Worm (Caenorhabditis elegans) whole organism, young adult: ENCODE measurements around the gene chil-25.
"Not testable (repeated sequence)": the region's sequence is repeated elsewhere in the genome, so short reads cannot be mapped to it uniquely, and the experiment has no call there.

ENCODE experiments used
- B0035.1 ChIP-seq: sonication (generic microtip); optimal IDR thresholded peaks from 2 replicates; lab custom pipeline; 2016; ENCODE audit warnings: missing genetic modification characterization, mild to moderate bottlenecking, missing compliant biosample characterization, missing genotype, missing genetic modification reagents
- B0336.3 ChIP-seq: fragments of 200-800 bp; sonication (Bioruptor generic); IDR thresholded peaks from 2 replicates; pipeline ENCODE4 v1.3.6; 2022; ENCODE audit warnings: missing genetic modification characterization, missing compliant biosample characterization
- C06A6.2 ChIP-seq: fragments of 200-800 bp; sonication (Bioruptor generic); conservative IDR thresholded peaks from 2 replicates; pipeline ENCODE4 v1.3.6; 2022; ENCODE audit warnings: missing genetic modification characterization, missing compliant biosample characterization
- F10E7.11 ChIP-seq: sonication (generic microtip); optimal IDR thresholded peaks from 2 replicates; lab custom pipeline; 2017; ENCODE audit warnings: mild to moderate bottlenecking, missing genetic modification characterization, moderate library complexity, missing compliant biosample characterization
- F23B12.7 ChIP-seq: sonication (generic microtip); optimal IDR thresholded peaks from 2 replicates; lab custom pipeline; 2017; ENCODE audit warnings: missing genetic modification characterization, mild to moderate bottlenecking, missing compliant biosample characterization, antibody characterized with exemption, moderate library complexity; ENCODE audit not compliant: insufficient read depth
- F52B5.7 ChIP-seq: sonication (generic microtip); optimal IDR thresholded peaks from 2 replicates; lab custom pipeline; 2016; ENCODE audit warnings: mild to moderate bottlenecking, missing genetic modification characterization, missing compliant biosample characterization
- F55B11.4 ChIP-seq: sonication (generic microtip); optimal IDR thresholded peaks from 2 replicates; lab custom pipeline; 2016; ENCODE audit warnings: missing compliant biosample characterization, missing genetic modification characterization, borderline replicate concordance; ENCODE audit not compliant: insufficient read depth
- Y53F4B.3 ChIP-seq: fragments of 200-800 bp; sonication (Bioruptor generic); IDR thresholded peaks from 2 replicates; pipeline ENCODE4 v1.3.6; 2022; ENCODE audit warnings: missing genetic modification reagents, missing genetic modification characterization, missing compliant biosample characterization
- Y79H2A.3 ChIP-seq: fragments of 200-800 bp; sonication (Bioruptor generic); conservative IDR thresholded peaks from 2 replicates; pipeline ENCODE4 v1.3.6; 2022; ENCODE audit warnings: missing genetic modification reagents, missing genetic modification characterization, missing compliant biosample characterization
- Y95B8A.8 ChIP-seq: fragments of 200-800 bp; sonication (Bioruptor generic); IDR thresholded peaks from 2 replicates; pipeline ENCODE4 v1.3.6; 2022; ENCODE audit warnings: missing genetic modification reagents, missing genetic modification characterization, missing compliant biosample characterization
- ZK185.1 ChIP-seq: sonication (generic microtip); optimal IDR thresholded peaks from 2 replicates; lab custom pipeline; 2016; ENCODE audit warnings: mild to moderate bottlenecking, missing genetic modification characterization, missing compliant biosample characterization; ENCODE audit not compliant: poor library complexity, severe bottlenecking
- ceh-91 ChIP-seq: fragments of 200-800 bp; sonication (Bioruptor generic); IDR thresholded peaks from 2 replicates; pipeline ENCODE4 v1.3.6; 2022; ENCODE audit warnings: missing genetic modification reagents, missing genetic modification characterization, missing compliant biosample characterization
- chd-7 ChIP-seq: sonication (generic microtip); optimal IDR thresholded peaks from 2 replicates; lab custom pipeline; 2016; ENCODE audit warnings: mild to moderate bottlenecking, missing genetic modification characterization, moderate library complexity, missing compliant biosample characterization
- dox-1 ChIP-seq: fragments of 200-800 bp; sonication (Bioruptor generic); IDR thresholded peaks from 2 replicates; pipeline ENCODE4 v1.3.6; 2022; ENCODE audit warnings: missing genetic modification reagents, missing genetic modification characterization, missing compliant biosample characterization
- dpff-1 ChIP-seq: sonication (generic microtip); optimal IDR thresholded peaks from 2 replicates; lab custom pipeline; 2017; ENCODE audit warnings: mild to moderate bottlenecking, missing genetic modification characterization, missing compliant biosample characterization
- dpl-1 ChIP-seq: fragments of 150-350 bp; optimal IDR thresholded peaks from 2 replicates; lab custom pipeline; 2014; ENCODE audit warnings: missing biosample characterization, missing genetic modification reagents, missing genetic modification characterization
- hlh-12 ChIP-seq: sonication (generic microtip); optimal IDR thresholded peaks from 2 replicates; lab custom pipeline; 2016; ENCODE audit warnings: missing genetic modification characterization, missing compliant biosample characterization
- let-526 ChIP-seq: fragments of 200-800 bp; sonication (Bioruptor generic); IDR thresholded peaks from 2 replicates; pipeline ENCODE4 v1.3.6; 2022; ENCODE audit warnings: missing genetic modification reagents, missing genetic modification characterization, missing compliant biosample characterization
- lin-26 ChIP-seq: fragments of 200-800 bp; sonication (Bioruptor generic); IDR thresholded peaks from 2 replicates; pipeline ENCODE4 v1.3.6; 2022; ENCODE audit warnings: missing genetic modification reagents, missing genetic modification characterization, missing compliant biosample characterization
- lin-40 ChIP-seq: sonication (generic microtip); optimal IDR thresholded peaks from 2 replicates; lab custom pipeline; 2016; ENCODE audit warnings: missing genetic modification characterization, mild to moderate bottlenecking, missing compliant biosample characterization, missing genotype, missing genetic modification reagents
- lir-1 ChIP-seq: fragments of 200-800 bp; sonication (Bioruptor generic); conservative IDR thresholded peaks from 2 replicates; pipeline ENCODE4 v1.3.6; 2022; ENCODE audit warnings: missing genetic modification reagents, missing genetic modification characterization, missing compliant biosample characterization
- lsl-1 ChIP-seq: fragments of 200-800 bp; sonication (Bioruptor generic); optimal IDR thresholded peaks from 2 replicates; lab custom pipeline; 2018; ENCODE audit warnings: mild to moderate bottlenecking, missing genetic modification characterization, moderate library complexity, missing compliant biosample characterization
- lsy-27 ChIP-seq: sonication (generic microtip); optimal IDR thresholded peaks from 2 replicates; lab custom pipeline; 2017; ENCODE audit warnings: missing genetic modification characterization, mild to moderate bottlenecking, missing compliant biosample characterization, antibody characterized with exemption, missing genotype, borderline replicate concordance; ENCODE audit not compliant: insufficient read depth
- madf-6 ChIP-seq: fragments of 200-800 bp; sonication (Bioruptor generic); IDR thresholded peaks from 2 replicates; pipeline ENCODE4 v1.3.6; 2022; ENCODE audit warnings: missing genetic modification reagents, missing genetic modification characterization, missing compliant biosample characterization
- mel-28 ChIP-seq: sonication (generic microtip); optimal IDR thresholded peaks from 2 replicates; lab custom pipeline; 2016; ENCODE audit warnings: borderline replicate concordance, mild to moderate bottlenecking, missing genetic modification characterization, missing compliant biosample characterization
- nhr-120 ChIP-seq: fragments of 200-800 bp; sonication (Bioruptor generic); IDR thresholded peaks from 2 replicates; pipeline ENCODE4 v1.3.6; 2022; ENCODE audit warnings: missing genetic modification characterization, missing compliant biosample characterization
- pha-4 ChIP-seq: fragments of 150-350 bp; sonication (generic microtip); optimal IDR thresholded peaks from 2 replicates; lab custom pipeline; 2014; ENCODE audit warnings: missing biosample characterization, missing genetic modification reagents, missing genetic modification characterization
- rec-8 ChIP-seq, 2 experiments: sonication (generic microtip); optimal IDR thresholded peaks; 2 replicates each; lab custom pipeline; 2016; ENCODE audit warnings: mild to moderate bottlenecking in 2 of 2, missing genetic modification characterization in 2 of 2, missing genetic modification reagents in 2 of 2, missing genotype in 2 of 2, missing biosample characterization in 1 of 2, missing compliant biosample characterization in 1 of 2, moderate library complexity in 1 of 2
- snpc-3.4 ChIP-seq: sonication (generic microtip); optimal IDR thresholded peaks from 2 replicates; lab custom pipeline; 2017; ENCODE audit warnings: missing genetic modification characterization, mild to moderate bottlenecking, missing compliant biosample characterization, antibody characterized with exemption, moderate library complexity, missing genotype, missing genetic modification reagents
- sptf-2 ChIP-seq: fragments of 200-800 bp; sonication (Bioruptor generic); optimal IDR thresholded peaks from 2 replicates; lab custom pipeline; 2018; ENCODE audit warnings: mild to moderate bottlenecking, missing genetic modification characterization, missing compliant biosample characterization
- unc-130 ChIP-seq: sonication (generic microtip); optimal IDR thresholded peaks from 2 replicates; lab custom pipeline; 2016; ENCODE audit warnings: missing genetic modification reagents, missing genetic modification characterization, missing compliant biosample characterization
- xnd-1 ChIP-seq: sonication (generic microtip); optimal IDR thresholded peaks from 2 replicates; lab custom pipeline; 2016; ENCODE audit warnings: missing genotype, missing genetic modification reagents, missing genetic modification characterization, missing compliant biosample characterization
- zim-3 ChIP-seq: sonication (generic microtip); optimal IDR thresholded peaks from 2 replicates; lab custom pipeline; 2017; ENCODE audit warnings: mild to moderate bottlenecking, missing genetic modification characterization, moderate library complexity, missing compliant biosample characterization
- ztf-25 ChIP-seq: fragments of 200-800 bp; sonication (Bioruptor generic); IDR thresholded peaks from 2 replicates; pipeline ENCODE4 v1.3.6; 2022; ENCODE audit warnings: missing genetic modification reagents, missing genetic modification characterization, missing compliant biosample characterization
- ztf-26 ChIP-seq: sonication (generic microtip); optimal IDR thresholded peaks from 2 replicates; lab custom pipeline; 2017; ENCODE audit warnings: missing genetic modification characterization, missing compliant biosample characterization
- ztf-28 ChIP-seq: fragments of 200-800 bp; sonication (Bioruptor generic); IDR thresholded peaks from 2 replicates; pipeline ENCODE4 v1.3.6; 2022; ENCODE audit warnings: missing genetic modification reagents, missing genetic modification characterization, missing compliant biosample characterization
- ztf-3 ChIP-seq: fragments of 200-800 bp; sonication (Bioruptor generic); optimal IDR thresholded peaks from 2 replicates; lab custom pipeline; 2018; ENCODE audit warnings: mild to moderate bottlenecking, missing genetic modification characterization, missing compliant biosample characterization

chil-25 gene

DNA sequence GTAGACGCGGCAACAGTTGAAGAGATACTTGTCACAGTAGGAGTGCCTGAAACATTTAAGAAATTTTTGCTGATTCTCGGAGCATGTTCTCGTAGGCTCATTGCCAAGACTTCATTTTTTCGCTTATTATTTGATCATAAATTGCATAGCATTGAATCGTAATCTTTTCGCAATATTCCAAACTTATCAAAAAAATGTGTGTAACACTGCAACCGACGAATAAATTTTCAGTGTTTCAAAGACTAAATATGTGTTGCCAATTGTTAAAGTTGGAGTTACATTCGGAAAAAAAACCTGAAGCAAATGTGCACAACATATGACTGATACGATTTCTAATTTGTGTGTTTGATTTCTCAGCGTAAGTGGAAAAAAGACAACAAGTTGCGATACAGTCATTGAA is 14.8 kb downstream of the chil-25 start, which contains the start of gene R09D1.14:
R09D1.14 (minus strand) TSS at position 101 of the 400 bp plus-strand sequence.
- not testable (repeated sequence) for TF ChIP-seq Y95B8A.8; dox-1 (GFP tag; lab: Robert Waterston, UW); C06A6.2 (GFP tag; lab: Robert Waterston, UW)
- TF ChIP-seq, all 124 proteins: peak for 0; not testable (repeated sequence) for 124

DNA sequence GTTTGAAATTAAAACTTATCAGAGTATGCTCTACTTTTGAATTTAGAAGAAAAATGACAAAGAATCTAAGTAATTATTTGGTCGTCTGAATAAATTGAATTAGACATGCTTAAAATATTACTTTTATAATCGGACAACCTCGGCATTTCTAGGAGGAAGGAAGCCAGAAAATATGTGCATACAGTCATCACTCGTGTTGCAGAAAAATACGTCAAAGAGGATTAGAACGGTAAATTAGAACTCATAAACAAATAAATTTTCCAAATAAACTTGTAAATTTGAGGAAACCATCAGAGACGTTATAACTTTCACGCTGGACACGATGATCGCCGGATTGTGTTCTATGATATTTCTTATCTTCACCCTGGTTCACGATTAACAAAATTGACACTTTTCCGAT is 20.0 kb downstream of the chil-25 start, which contains the start of gene chil-19:
chil-19 (minus strand) TSS at position 101 of the 400 bp plus-strand sequence.
- no peak for TF ChIP-seq madf-6
- no peak for TF ChIP-seq unc-130
- TF ChIP-seq ZK185.1 (tag; lab: Kevin White, UChicago), result no peak
- no peak for TF ChIP-seq snpc-3.4
- TF ChIP-seq F55B11.4, result no peak
- TF ChIP-seq sptf-2 (GFP tag; lab: Kevin White, UChicago), result no peak

DNA sequence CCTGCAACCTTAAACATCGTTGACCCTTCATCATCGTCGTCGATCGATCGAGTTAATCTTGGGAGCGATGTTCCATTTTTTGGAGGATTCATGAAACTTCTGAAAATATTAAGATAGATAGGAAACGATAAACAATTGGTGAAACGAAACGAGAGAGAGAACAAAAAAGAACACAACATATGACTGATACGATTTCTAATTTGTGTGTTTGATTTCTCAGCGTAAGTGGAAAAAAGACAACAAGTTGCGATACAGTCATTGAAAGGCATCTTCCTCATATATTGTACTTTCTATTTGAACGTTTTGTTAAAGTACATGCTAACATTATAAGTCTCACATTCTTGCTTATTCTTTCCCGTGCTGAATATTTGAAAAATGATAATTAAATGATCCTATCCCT is 22.1 kb downstream of the chil-25 start, which contains the start of gene R09D1.12:
R09D1.12 (minus strand) TSS at position 101 of the 400 bp plus-strand sequence.
- not testable (repeated sequence) for TF ChIP-seq mel-28 (tag; lab: Kevin White, UChicago); B0336.3 (GFP tag; lab: Robert Waterston, UW); pha-4

DNA sequence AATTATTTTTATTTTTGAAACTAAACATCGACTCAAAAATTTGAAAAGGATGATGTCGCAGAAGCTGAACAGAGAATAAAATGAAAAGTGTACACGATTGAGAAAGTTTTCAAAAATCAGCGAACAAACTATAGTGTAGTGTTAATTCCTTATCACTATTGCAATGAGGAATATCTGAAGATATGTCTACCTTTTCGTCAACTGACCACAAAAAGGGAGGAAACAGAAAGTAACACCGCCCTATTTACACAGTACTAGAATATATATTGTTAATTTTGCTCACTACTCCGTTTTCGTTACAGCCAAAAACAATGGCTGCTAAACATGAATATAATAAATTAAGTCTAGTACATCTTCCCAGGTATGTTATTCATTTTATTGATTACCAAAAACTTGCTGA is 26.3 kb downstream of the chil-25 start, which contains the start of gene chil-18:
chil-18 (plus strand) TSS at position 301 of the 400 bp plus-strand sequence.
- TF ChIP-seq xnd-1 (tag; lab: Kevin White, UChicago) (no peak), Y53F4B.3 (GFP tag; lab: Robert Waterston, UW) (no peak), hlh-12 (tag; lab: Kevin White, UChicago) (no peak), F52B5.7 (tag; lab: Kevin White, UChicago) (no peak), lsy-27 (no peak), lin-26 (no peak), unc-130 (no peak), dox-1 (GFP tag; lab: Robert Waterston, UW) (no peak), zim-3 (tag; lab: Kevin White, UChicago) (no peak), dpl-1 (GFP tag; lab: Kevin White, UChicago) (no peak), ztf-25 (GFP tag; lab: Robert Waterston, UW) (no peak), B0336.3 (GFP tag; lab: Robert Waterston, UW) (no peak), B0035.1 (tag; lab: Kevin White, UChicago) (no peak), ceh-91 (GFP tag; lab: Robert Waterston, UW) (no peak), ztf-26 (no peak)

DNA sequence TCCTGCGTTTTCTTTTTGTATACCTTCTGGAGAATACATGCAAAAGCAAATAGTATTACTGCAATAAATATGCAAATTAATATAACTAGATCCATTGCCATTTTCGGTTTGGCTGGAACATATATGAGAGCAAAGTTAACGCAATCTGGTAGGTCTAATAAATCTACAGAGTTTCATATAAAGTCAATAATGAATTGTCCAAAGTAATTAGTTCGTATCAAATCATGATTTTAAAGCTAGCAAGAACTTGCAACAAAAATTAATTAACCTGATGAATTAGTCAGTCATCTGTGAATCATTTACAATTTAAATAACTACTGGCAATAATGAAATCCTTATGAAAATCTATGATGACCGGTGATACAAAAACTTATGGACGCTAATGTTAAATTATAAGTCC is 28.9 kb downstream of the chil-25 start, which contains the start of gene R09D1.13:
R09D1.13 (minus strand) TSS at position 101 of the 400 bp plus-strand sequence.
- no peak for TF ChIP-seq F10E7.11 (tag; lab: Kevin White, UChicago)
- TF ChIP-seq rec-8 (tag; optimal IDR thresholded peaks at IDR 0.05; lab: Kevin White, UChicago), result no peak
- TF ChIP-seq F55B11.4, result no peak

DNA sequence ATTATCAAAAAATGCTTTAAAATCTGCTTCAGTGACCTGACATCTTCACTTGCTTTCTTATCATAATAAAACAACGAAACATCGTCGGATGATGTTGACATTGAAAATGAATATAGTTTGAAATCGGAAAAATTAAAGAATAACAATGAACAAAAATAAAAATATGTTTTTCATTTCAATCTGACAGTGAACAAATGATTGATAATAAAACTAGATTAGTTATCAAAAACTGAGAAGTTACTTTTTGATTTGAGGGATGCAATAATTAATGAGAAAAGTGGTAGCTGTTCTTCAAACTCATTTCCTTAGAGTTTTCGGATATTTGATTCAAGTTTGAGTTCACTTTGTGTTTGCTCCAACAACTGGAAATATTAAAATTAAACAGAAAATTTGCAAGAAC is 30.7 kb downstream of the chil-25 start, which contains the start of gene chil-15:
chil-15 (minus strand) TSS at position 101 of the 400 bp plus-strand sequence.
- TF ChIP-seq ztf-3 (GFP tag; lab: Kevin White, UChicago), result no peak

DNA sequence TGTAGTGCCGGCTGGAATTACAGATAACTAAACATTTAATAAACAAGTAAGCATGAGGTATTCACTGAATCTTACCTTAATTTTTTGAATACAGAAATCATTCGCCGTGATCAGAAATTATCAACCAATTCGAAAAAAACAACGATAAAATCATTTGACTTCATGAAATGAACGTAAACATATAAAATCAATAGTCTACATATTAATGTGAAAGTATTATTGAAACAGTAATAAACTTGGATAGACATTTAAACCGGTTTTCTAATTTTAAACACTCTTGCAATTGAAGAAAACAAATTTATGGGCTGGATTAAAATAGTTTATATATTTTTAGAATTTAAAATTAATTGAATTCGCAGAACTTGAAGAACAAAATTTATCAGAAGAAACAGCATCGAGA is 32.4 kb downstream of the chil-25 start, which contains the start of gene chil-16:
chil-16 (minus strand) TSS at position 101 of the 400 bp plus-strand sequence.
- TF ChIP-seq F23B12.7 (tag; lab: Kevin White, UChicago) (no peak), ztf-28 (GFP tag; lab: Robert Waterston, UW) (no peak), lir-1 (GFP tag; lab: Robert Waterston, UW) (no peak), rec-8 (tag; optimal IDR thresholded peaks at IDR 0.05; lab: Kevin White, UChicago) (no peak), lsl-1 (GFP tag; lab: Kevin White, UChicago) (no peak), Y79H2A.3 (no peak), dpff-1 (tag; lab: Kevin White, UChicago) (no peak), chd-7 (tag; lab: Kevin White, UChicago) (no peak), nhr-120 (no peak), madf-6 (no peak), ZK185.1 (tag; lab: Kevin White, UChicago) (no peak), mel-28 (tag; lab: Kevin White, UChicago) (no peak), lin-40 (tag; lab: Kevin White, UChicago) (no peak), let-526 (GFP tag; lab: Robert Waterston, UW) (no peak)
